Fruit fly (Drosophila melanogaster) whole organism, embryonic: Measurements from ENCODE around the gene CG11608.

Experiments used
- CG10274 ChIP-seq: fragments of 200-800 bp; sonication (Bioruptor generic); optimal IDR thresholded peaks from 3 replicates; lab custom pipeline; 2017; ENCODE audit warnings: missing biosample characterization, mild to moderate bottlenecking, missing genetic modification characterization
- CG11247 ChIP-seq: fragments of 200-800 bp; sonication (Bioruptor generic); IDR thresholded peaks from 2 replicates; pipeline ENCODE4 v1.3.6; 2022; ENCODE audit warnings: missing biosample characterization, missing genetic modification characterization
- CG11696 ChIP-seq: fragments of 200-800 bp; sonication (Bioruptor generic); IDR thresholded peaks from 2 replicates; pipeline ENCODE4 v1.3.6; 2022; ENCODE audit warnings: missing biosample characterization, missing genetic modification characterization
- CG12071 ChIP-seq: fragments of 200-800 bp; sonication (Bioruptor generic); optimal IDR thresholded peaks from 3 replicates; lab custom pipeline; 2018; ENCODE audit warnings: missing biosample characterization, mild to moderate bottlenecking, missing genetic modification characterization
- CG13296 ChIP-seq: fragments of 200-800 bp; sonication (Bioruptor generic); optimal IDR thresholded peaks from 3 replicates; lab custom pipeline; 2018; ENCODE audit warnings: missing biosample characterization, mild to moderate bottlenecking, missing genetic modification characterization
- CG14965 ChIP-seq: fragments of 200-800 bp; sonication (Bioruptor generic); optimal IDR thresholded peaks from 2 replicates; lab custom pipeline; 2016; ENCODE audit warnings: missing biosample characterization, missing genetic modification characterization, borderline replicate concordance
- CG15073 ChIP-seq: fragments of 200-800 bp; sonication (Bioruptor generic); optimal IDR thresholded peaks from 2 replicates; lab custom pipeline; 2016; ENCODE audit warnings: missing biosample characterization, missing genetic modification characterization
- CG15696 ChIP-seq: fragments of 200-800 bp; sonication (Bioruptor generic); optimal IDR thresholded peaks from 2 replicates; lab custom pipeline; 2019; ENCODE audit warnings: missing biosample characterization, mild to moderate bottlenecking, missing genetic modification characterization, moderate library complexity
- CG16779 ChIP-seq: fragments of 200-800 bp; sonication (Bioruptor generic); IDR thresholded peaks from 2 replicates; pipeline ENCODE4 v1.3.6; 2022; ENCODE audit warnings: missing biosample characterization, missing genetic modification characterization
- CG17359 ChIP-seq: fragments of 200-800 bp; sonication (Bioruptor generic); optimal IDR thresholded peaks from 3 replicates; lab custom pipeline; 2018; ENCODE audit warnings: missing biosample characterization, mild to moderate bottlenecking, missing genetic modification characterization, moderate library complexity
- CG17612 ChIP-seq: fragments of 200-800 bp; sonication (Bioruptor generic); IDR thresholded peaks from 2 replicates; pipeline ENCODE4 v1.3.6; 2022; ENCODE audit warnings: missing biosample characterization, missing genetic modification characterization
- CG1832 ChIP-seq: fragments of 200-800 bp; sonication (Bioruptor generic); optimal IDR thresholded peaks from 2 replicates; lab custom pipeline; 2017; ENCODE audit warnings: missing biosample characterization, mild to moderate bottlenecking, missing genetic modification characterization, inconsistent platforms
- CG18764 ChIP-seq: fragments of 200-800 bp; sonication (Bioruptor generic); optimal IDR thresholded peaks from 3 replicates; lab custom pipeline; 2016; ENCODE audit warnings: missing biosample characterization, missing genetic modification characterization
- CG2120 ChIP-seq: fragments of 200-800 bp; sonication (Bioruptor generic); optimal IDR thresholded peaks from 3 replicates; lab custom pipeline; 2016; ENCODE audit warnings: missing biosample characterization, missing genetic modification characterization
- CG2889 ChIP-seq: fragments of 200-800 bp; sonication (Bioruptor generic); IDR thresholded peaks from 3 replicates; pipeline ENCODE4 v1.3.6; 2022; ENCODE audit warnings: missing biosample characterization, missing genetic modification characterization
- CG34376 ChIP-seq: fragments of 200-800 bp; sonication (Bioruptor generic); optimal IDR thresholded peaks from 2 replicates; lab custom pipeline; 2018; ENCODE audit warnings: missing biosample characterization, mild to moderate bottlenecking, missing genetic modification characterization
- CG4424 ChIP-seq: fragments of 200-800 bp; sonication (Bioruptor generic); optimal IDR thresholded peaks from 3 replicates; lab custom pipeline; 2016; ENCODE audit warnings: missing biosample characterization, missing genetic modification characterization
- CG4707 ChIP-seq: fragments of 200-800 bp; sonication (Bioruptor generic); optimal IDR thresholded peaks from 2 replicates; lab custom pipeline; 2018; ENCODE audit warnings: missing biosample characterization, mild to moderate bottlenecking, missing genetic modification characterization, moderate library complexity
- CG4820 ChIP-seq: fragments of 200-800 bp; sonication (Bioruptor generic); optimal IDR thresholded peaks from 3 replicates; lab custom pipeline; 2016; ENCODE audit warnings: missing biosample characterization, missing genetic modification characterization
- CG5953 ChIP-seq: fragments of 200-800 bp; sonication (Bioruptor generic); IDR thresholded peaks from 2 replicates; pipeline ENCODE4 v1.3.6; 2022; ENCODE audit warnings: missing biosample characterization, missing genetic modification characterization
- CG6175 ChIP-seq: fragments of 200-800 bp; sonication (Bioruptor generic); IDR thresholded peaks from 3 replicates; pipeline ENCODE4 v1.3.6; 2022; ENCODE audit warnings: missing biosample characterization, missing genetic modification characterization
- CG6272 ChIP-seq: fragments of 200-800 bp; sonication (Bioruptor generic); IDR thresholded peaks from 2 replicates; pipeline ENCODE4 v1.3.6; 2022; ENCODE audit warnings: missing biosample characterization, missing genetic modification characterization
- CG6683 ChIP-seq: fragments of 200-800 bp; sonication (Bioruptor generic); optimal IDR thresholded peaks from 2 replicates; lab custom pipeline; 2017; ENCODE audit warnings: missing biosample characterization, mild to moderate bottlenecking, missing genetic modification characterization, missing genetic modification reagents
- CG6689 ChIP-seq: fragments of 200-800 bp; sonication (Bioruptor generic); IDR thresholded peaks from 2 replicates; pipeline ENCODE4 v1.3.6; 2022; ENCODE audit warnings: missing biosample characterization, missing genetic modification characterization
- CG7357 ChIP-seq: fragments of 200-800 bp; sonication (Bioruptor generic); IDR thresholded peaks from 3 replicates; pipeline ENCODE4 v1.3.6; 2022; ENCODE audit warnings: missing biosample characterization, missing genetic modification characterization
- CG7372 ChIP-seq: fragments of 200-800 bp; sonication (Bioruptor generic); IDR thresholded peaks from 2 replicates; pipeline ENCODE4 v1.3.6; 2022; ENCODE audit warnings: missing biosample characterization, missing genetic modification characterization
- CHES-1-like ChIP-seq: fragments of 200-800 bp; sonication (Bioruptor generic); optimal IDR thresholded peaks from 2 replicates; lab custom pipeline; 2016; ENCODE audit warnings: missing biosample characterization, missing genetic modification characterization
- CTCF ChIP-seq: fragments of 200-800 bp; sonication (Bioruptor generic); optimal IDR thresholded peaks from 2 replicates; lab custom pipeline; 2017; ENCODE audit warnings: missing biosample characterization, mild to moderate bottlenecking, missing genetic modification characterization, moderate library complexity
- Deaf1 ChIP-seq: fragments of 200-800 bp; optimal IDR thresholded peaks from 3 replicates; lab custom pipeline; 2019; ENCODE audit warnings: missing biosample characterization, mild to moderate bottlenecking, missing genetic modification characterization, moderate library complexity
- Hand ChIP-seq: fragments of 200-800 bp; sonication (Bioruptor generic); optimal IDR thresholded peaks from 2 replicates; lab custom pipeline; 2017; ENCODE audit warnings: mild to moderate bottlenecking, missing biosample characterization, missing genetic modification reagents, missing genetic modification characterization
- Med ChIP-seq: fragments of 200-800 bp; sonication (Bioruptor generic); peaks from one replicate; lab custom pipeline; 2016; ENCODE audit warnings: missing biosample characterization, missing genetic modification characterization, mild to moderate bottlenecking, inconsistent platforms, moderate library complexity
- Sry-δ ChIP-seq: fragments of 200-800 bp; sonication (Bioruptor generic); optimal IDR thresholded peaks from 2 replicates; lab custom pipeline; 2016; ENCODE audit warnings: missing biosample characterization, missing genetic modification characterization
- Vsx1 ChIP-seq: fragments of 200-800 bp; sonication (Bioruptor generic); optimal IDR thresholded peaks from 2 replicates; lab custom pipeline; 2017; ENCODE audit warnings: missing biosample characterization, mild to moderate bottlenecking, missing genetic modification characterization, missing genetic modification reagents
- abd-A ChIP-seq: fragments of 200-800 bp; sonication (Bioruptor generic); optimal IDR thresholded peaks from 3 replicates; lab custom pipeline; 2019; ENCODE audit warnings: missing biosample characterization, mild to moderate bottlenecking, missing genetic modification characterization, moderate library complexity
- danr ChIP-seq: fragments of 200-800 bp; sonication (Bioruptor generic); IDR thresholded peaks from 2 replicates; pipeline ENCODE4 v1.3.6; 2022; ENCODE audit warnings: missing biosample characterization, missing genetic modification characterization
- eve ChIP-seq, 2 experiments: fragments of >200 bp; optimal IDR thresholded peaks; 2 replicates each; lab custom pipeline; 2017; ENCODE audit warnings: missing biosample characterization in 2 of 2, missing genetic modification characterization in 2 of 2
- fd96Cb ChIP-seq: fragments of 200-800 bp; sonication (Bioruptor generic); optimal IDR thresholded peaks from 2 replicates; lab custom pipeline; 2018; ENCODE audit warnings: missing biosample characterization, mild to moderate bottlenecking, missing genetic modification characterization, moderate library complexity
- gcm ChIP-seq: fragments of 200-800 bp; sonication (Bioruptor generic); optimal IDR thresholded peaks from 2 replicates; lab custom pipeline; 2019; ENCODE audit warnings: missing biosample characterization, mild to moderate bottlenecking, missing genetic modification characterization, moderate library complexity
- grau ChIP-seq: fragments of 200-800 bp; optimal IDR thresholded peaks from 3 replicates; lab custom pipeline; 2019; ENCODE audit warnings: missing biosample characterization, mild to moderate bottlenecking, missing genetic modification characterization, moderate library complexity
- hth ChIP-seq: fragments of >200 bp; optimal IDR thresholded peaks from 2 replicates; lab custom pipeline; 2017; ENCODE audit warnings: inconsistent platforms
- klu ChIP-seq: fragments of 200-800 bp; sonication (Bioruptor generic); IDR thresholded peaks from 2 replicates; pipeline ENCODE4 v1.3.6; 2022; ENCODE audit warnings: missing biosample characterization, missing genetic modification characterization
- lbe ChIP-seq: fragments of 200-800 bp; sonication (Bioruptor generic); optimal IDR thresholded peaks from 2 replicates; lab custom pipeline; 2016; ENCODE audit warnings: missing biosample characterization, mild to moderate bottlenecking, missing genetic modification characterization
- lmd ChIP-seq: fragments of 200-800 bp; sonication (Bioruptor generic); IDR thresholded peaks from 2 replicates; pipeline ENCODE4 v1.3.6; 2022; ENCODE audit warnings: missing biosample characterization, missing genetic modification characterization
- nerfin-1 ChIP-seq: fragments of 200-800 bp; sonication (Bioruptor generic); optimal IDR thresholded peaks from 3 replicates; lab custom pipeline; 2019; ENCODE audit warnings: missing biosample characterization, mild to moderate bottlenecking, missing genetic modification characterization, moderate library complexity
- pfk ChIP-seq: fragments of 200-800 bp; sonication (Bioruptor generic); optimal IDR thresholded peaks from 2 replicates; lab custom pipeline; 2018; ENCODE audit warnings: missing biosample characterization, mild to moderate bottlenecking, missing genetic modification characterization, moderate library complexity
- salm ChIP-seq: fragments of 200-800 bp; sonication (Bioruptor generic); optimal IDR thresholded peaks from 2 replicates; lab custom pipeline; 2018; ENCODE audit warnings: missing biosample characterization, mild to moderate bottlenecking, missing genetic modification characterization
- sug ChIP-seq: fragments of 200-800 bp; optimal IDR thresholded peaks from 2 replicates; lab custom pipeline; 2019; ENCODE audit warnings: missing biosample characterization, mild to moderate bottlenecking, missing genetic modification characterization, moderate library complexity
- toy ChIP-seq: fragments of 200-800 bp; sonication (Bioruptor generic); IDR thresholded peaks from 2 replicates; pipeline ENCODE4 v1.3.6; 2022; ENCODE audit warnings: missing biosample characterization, missing genetic modification characterization
- trh ChIP-seq: fragments of 200-800 bp; sonication (Bioruptor generic); optimal IDR thresholded peaks from 2 replicates; lab custom pipeline; 2016; ENCODE audit warnings: missing biosample characterization, missing genetic modification characterization
- twi ChIP-seq: fragments of 200-800 bp; optimal IDR thresholded peaks from 2 replicates; lab custom pipeline; 2019; ENCODE audit warnings: missing biosample characterization, mild to moderate bottlenecking, missing genetic modification characterization, moderate library complexity
- vnd ChIP-seq: fragments of 200-800 bp; sonication (Bioruptor generic); IDR thresholded peaks from 3 replicates; pipeline ENCODE4 v1.3.6; 2022; ENCODE audit warnings: missing biosample characterization, missing genetic modification characterization; ENCODE audit not compliant: partially characterized antibody
- z ChIP-seq: fragments of 200-800 bp; sonication (Bioruptor generic); IDR thresholded peaks from 3 replicates; pipeline ENCODE4 v1.3.6; 2022; ENCODE audit warnings: missing biosample characterization, missing genetic modification characterization

The CG11608 gene

dm6 chr3R:12595187-12595889 is 42.9 kb upstream of the CG11608 start, which contains the start of gene Octbeta2R (continued):
- TF ChIP-seq CG10274 (GFP tag; lab: Kevin White, UChicago), result no peak
- TF ChIP-seq CG34376 (GFP tag; lab: Kevin White, UChicago), result peak; percentile 10
- TF ChIP-seq abd-A (tag; lab: Kevin White, UChicago), result peak; percentile 52
- peak; percentile 91 for TF ChIP-seq CG7372 (GFP tag; lab: Robert Waterston, UW)
- TF ChIP-seq gcm (GFP tag; lab: Kevin White, UChicago), result no peak
- TF ChIP-seq CG5953 (GFP tag; lab: Robert Waterston, UW), result no peak
- TF ChIP-seq CG1832 (GFP tag; lab: Kevin White, UChicago), result no peak
- no peak for TF ChIP-seq CG6175 (GFP tag; lab: Robert Waterston, UW)
- no peak for TF ChIP-seq CG17359
- TF ChIP-seq twi, result no peak
- no peak for TF ChIP-seq salm (tag; lab: Kevin White, UChicago)
- TF ChIP-seq CG2120 (GFP tag; lab: Kevin White, UChicago), result no peak
- TF ChIP-seq CG16779 (GFP tag; lab: Robert Waterston, UW), result 0 out of 2 replicates have a peak, but pooled peaks have one; percentile 62
- TF ChIP-seq CG6683 (GFP tag; lab: Kevin White, UChicago), result no peak
- TF ChIP-seq z (GFP tag; lab: Robert Waterston, UW), result no peak
- TF ChIP-seq CG6689 (GFP tag; lab: Robert Waterston, UW), result no peak
- no peak for TF ChIP-seq CG4424
- no peak for TF ChIP-seq vnd
- no peak for TF ChIP-seq Vsx1 (GFP tag; lab: Kevin White, UChicago)
- TF ChIP-seq CG6272 (GFP tag; lab: Robert Waterston, UW), result no peak
- no peak for TF ChIP-seq CG15073 (GFP tag; lab: Kevin White, UChicago)
- no peak for TF ChIP-seq lbe
- no peak for TF ChIP-seq CHES-1-like (GFP tag; lab: Kevin White, UChicago)
- TF ChIP-seq CG2889 (GFP tag; lab: Robert Waterston, UW), result no peak
- no peak for TF ChIP-seq Sry-δ (GFP tag; lab: Kevin White, UChicago)
- no peak for TF ChIP-seq CG11696 (GFP tag; lab: Robert Waterston, UW)
- peak; percentile 78 for TF ChIP-seq Med (GFP tag; lab: Kevin White, UChicago)
- no peak for TF ChIP-seq CG12071 (GFP tag; lab: Kevin White, UChicago)
- no peak for TF ChIP-seq Hand
- no peak for TF ChIP-seq klu (GFP tag; lab: Robert Waterston, UW)
- TF ChIP-seq pfk, result no peak
- no peak for TF ChIP-seq danr (GFP tag; lab: Robert Waterston, UW)
- TF ChIP-seq grau, result no peak
- no peak for TF ChIP-seq CG13296 (GFP tag; lab: Kevin White, UChicago)
- TF ChIP-seq toy, result no peak
- TF ChIP-seq sug (tag; lab: Kevin White, UChicago), result no peak
- no peak for TF ChIP-seq CG11247 (GFP tag; lab: Robert Waterston, UW)
- TF ChIP-seq eve (GFP tag; optimal IDR thresholded peaks at IDR 0.05; lab: Kevin White, UChicago), result no peak
- TF ChIP-seq CG17612 (GFP tag; lab: Robert Waterston, UW), result no peak
- no peak for TF ChIP-seq lmd (GFP tag; lab: Robert Waterston, UW)
- no peak for TF ChIP-seq CG7357 (GFP tag; lab: Robert Waterston, UW)
- TF ChIP-seq CTCF (GFP tag; lab: Kevin White, UChicago), result no peak
- TF ChIP-seq hth (lab: Kevin White, UChicago), result no peak
- TF ChIP-seq CG14965 (GFP tag; lab: Kevin White, UChicago), result no peak
- TF ChIP-seq CG18764 (GFP tag; lab: Kevin White, UChicago), result no peak
- TF ChIP-seq CG15696 (tag; lab: Kevin White, UChicago), result no peak
- TF ChIP-seq trh (GFP tag; lab: Kevin White, UChicago), result no peak
- no peak for TF ChIP-seq CG4707 (GFP tag; lab: Kevin White, UChicago)
- TF ChIP-seq Deaf1, result peak; percentile 95
- no peak for TF ChIP-seq CG4820 (GFP tag; lab: Kevin White, UChicago)
- no peak for TF ChIP-seq fd96Cb (tag; lab: Kevin White, UChicago)
- no peak for TF ChIP-seq nerfin-1 (tag; lab: Kevin White, UChicago)
